Worm (Caenorhabditis elegans): ENCODE results near the gene pyc-1.

Gene pyc-1

ce11 chrV:11819451-11819850 is 2.9 kb downstream of the pyc-1 start:
- no peak for TF ChIP-seq Y116A8C.19 (tag; optimal IDR thresholded peaks at IDR 0.05; ENCODE audit: borderline replicate concordance)
- TF ChIP-seq efl-1 (optimal IDR thresholded peaks at IDR 0.05), result no peak
- peak in 1 of 2 experiments; percentile 65 for TF ChIP-seq efl-1 (GFP tag; optimal IDR thresholded peaks at IDR 0.05 in 1 of 2)

DNA sequence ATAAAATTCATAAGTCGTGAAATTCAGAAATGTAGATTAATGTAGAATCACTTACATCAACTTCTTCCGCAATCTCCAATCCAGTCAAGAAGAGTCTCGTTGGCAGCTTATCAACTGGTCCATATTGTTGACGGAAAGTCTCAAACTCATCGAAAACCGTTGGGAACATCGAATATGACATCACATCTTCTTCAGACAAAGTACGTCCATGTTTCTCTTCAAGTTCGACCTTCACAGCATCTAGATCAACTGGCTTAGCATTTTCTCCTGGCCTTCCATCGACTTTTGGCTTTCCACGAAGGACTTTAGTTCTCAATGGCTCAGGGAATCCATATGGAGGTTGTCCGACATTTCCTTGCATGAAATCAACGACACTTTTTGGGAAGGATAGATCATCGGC is 3.5 kb downstream of the pyc-1 start:
- no peak for TF ChIP-seq skn-1 (tag; optimal IDR thresholded peaks at IDR 0.05)
- TF ChIP-seq blmp-1 (tag; optimal IDR thresholded peaks at IDR 0.05), result no peak
- peak; percentile 76 for TF ChIP-seq ama-1 (optimal IDR thresholded peaks at IDR 0.05)
- TF ChIP-seq efl-1 (optimal IDR thresholded peaks at IDR 0.05), result no peak
- peak in 1 of 2 experiments; percentile 7 for TF ChIP-seq efl-1 (GFP tag; optimal IDR thresholded peaks at IDR 0.05 in 1 of 2)
- no peak for TF ChIP-seq snpc-4 (tag; optimal IDR thresholded peaks at IDR 0.05)
- no peak for TF ChIP-seq mab-9 (GFP tag; IDR thresholded peaks at IDR 0.05)
- TF ChIP-seq xbp-1 (tag; optimal IDR thresholded peaks at IDR 0.05), result no peak
- no peak for TF ChIP-seq vab-15 (tag; optimal IDR thresholded peaks at IDR 0.05)
- TF ChIP-seq nhr-237 (tag; optimal IDR thresholded peaks at IDR 0.05), result no peak

DNA sequence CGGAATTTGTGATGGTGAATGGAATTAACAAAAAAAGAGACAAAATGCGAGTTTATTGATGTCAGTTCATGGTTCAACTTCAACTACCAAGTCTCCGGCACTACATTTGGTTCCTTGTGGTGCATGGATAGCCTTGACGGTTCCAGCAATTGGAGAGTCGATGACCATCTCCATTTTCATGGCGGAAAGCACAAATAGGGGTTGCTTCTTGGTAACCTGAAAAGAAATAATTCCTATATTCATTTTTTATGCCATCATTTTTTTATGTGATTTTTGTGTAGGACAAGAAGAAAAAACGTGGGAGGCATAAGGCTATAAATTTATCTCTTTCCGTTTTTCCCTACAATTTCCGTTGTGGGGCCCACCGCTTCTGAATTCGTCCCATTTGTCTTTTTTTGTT is 4.3 kb downstream of the pyc-1 start:
- TF ChIP-seq nhr-84 (tag; optimal IDR thresholded peaks at IDR 0.05), result no peak
- no peak for TF ChIP-seq ceh-8 (GFP tag; optimal IDR thresholded peaks at IDR 0.05)
- TF ChIP-seq pqm-1 (tag; optimal IDR thresholded peaks at IDR 0.05), result no peak
- TF ChIP-seq efl-1 (optimal IDR thresholded peaks at IDR 0.05), result no peak
- TF ChIP-seq efl-1 (GFP tag; optimal IDR thresholded peaks at IDR 0.05 in 1 of 2), result peak in 1 of 2 experiments; percentile 65
- peak; percentile 70 for TF ChIP-seq nhr-85 (tag)
- TF ChIP-seq unc-86 (tag; optimal IDR thresholded peaks at IDR 0.05), result no peak
- TF ChIP-seq Y116A8C.19 (tag; optimal IDR thresholded peaks at IDR 0.05; ENCODE audit: borderline replicate concordance), result no peak
- TF ChIP-seq lin-14 (GFP tag; optimal IDR thresholded peaks at IDR 0.05), result no peak
- TF ChIP-seq grh-1 (GFP tag; IDR thresholded peaks at IDR 0.05), result no peak
- TF ChIP-seq snu-23 (GFP tag; optimal IDR thresholded peaks at IDR 0.05), result no peak
- no peak for TF ChIP-seq tlp-1 (tag; optimal IDR thresholded peaks at IDR 0.05)
- TF ChIP-seq ztf-11 (tag; optimal IDR thresholded peaks at IDR 0.05), result no peak
- no peak for TF ChIP-seq lin-15B (tag; optimal IDR thresholded peaks at IDR 0.05)

- no peak for TF ChIP-seq efl-1 (optimal IDR thresholded peaks at IDR 0.05)
- TF ChIP-seq efl-1 (GFP tag; optimal IDR thresholded peaks at IDR 0.05 in 1 of 2), result peak in 1 of 2 experiments; percentile 79
- peak in 1 of 2 experiments; percentile 4 for TF ChIP-seq lsy-2 (tag; optimal IDR thresholded peaks at IDR 0.05)
- no peak for TF ChIP-seq hlh-17 (GFP tag; optimal IDR thresholded peaks at IDR 0.05; ENCODE audit: borderline replicate concordance)
- peak; percentile 19 for TF ChIP-seq nhr-71 (tag; optimal IDR thresholded peaks at IDR 0.05)
- TF ChIP-seq lir-3 (tag; optimal IDR thresholded peaks at IDR 0.05; ENCODE audit: poor library complexity), result no peak
- TF ChIP-seq mdl-1 (tag; optimal IDR thresholded peaks at IDR 0.05), result no peak
- TF ChIP-seq aly-2 (tag; optimal IDR thresholded peaks at IDR 0.05), result no peak
- no peak for TF ChIP-seq aha-1 (tag; optimal IDR thresholded peaks at IDR 0.05)
- TF ChIP-seq unc-130 (tag; optimal IDR thresholded peaks at IDR 0.05), result no peak
- peak; percentile 2 for TF ChIP-seq nhr-47 (tag; optimal IDR thresholded peaks at IDR 0.05)
- peak; percentile 46; the same call in 1 of the 2 replicates for TF ChIP-seq ceh-88 (GFP tag; IDR thresholded peaks at IDR 0.05)
- TF ChIP-seq nhr-19 (GFP tag; conservative IDR thresholded peaks at IDR 0.05), result peak; percentile 44
- TF ChIP-seq egl-27 (tag; optimal IDR thresholded peaks at IDR 0.05), result no peak
- TF ChIP-seq blmp-1 (tag; optimal IDR thresholded peaks at IDR 0.05), result no peak
- TF ChIP-seq nhr-11 (tag; optimal IDR thresholded peaks at IDR 0.05), result no peak
These were observed 5.0 kb downstream of the pyc-1 start for ce11 chrV:11817263-11817726.

ce11 chrV:11815566-11815965 is 6.8 kb downstream of the pyc-1 start:
- no peak for TF ChIP-seq dpl-1 (GFP tag; optimal IDR thresholded peaks at IDR 0.05)
- TF ChIP-seq nhr-84 (tag; optimal IDR thresholded peaks at IDR 0.05), result no peak
- TF ChIP-seq lsy-2 (tag; optimal IDR thresholded peaks at IDR 0.05), result no peak
- TF ChIP-seq nhr-237 (tag; optimal IDR thresholded peaks at IDR 0.05), result no peak
- TF ChIP-seq skn-1 (tag; optimal IDR thresholded peaks at IDR 0.05), result no peak
- no peak for TF ChIP-seq hlh-4 (tag; optimal IDR thresholded peaks at IDR 0.05)
- no peak for TF ChIP-seq fkh-8 (tag; optimal IDR thresholded peaks at IDR 0.05)
- no peak for TF ChIP-seq vab-15 (tag; optimal IDR thresholded peaks at IDR 0.05)
- no peak for TF ChIP-seq fkh-4 (tag; optimal IDR thresholded peaks at IDR 0.05; ENCODE audit: borderline replicate concordance)
- no peak for TF ChIP-seq ceh-90 (tag; optimal IDR thresholded peaks at IDR 0.05)
- no peak for TF ChIP-seq unc-62 (GFP tag; optimal IDR thresholded peaks at IDR 0.05)
- no peak for TF ChIP-seq C34B4.2 (tag; optimal IDR thresholded peaks at IDR 0.05)
- TF ChIP-seq nhr-28 (tag; optimal IDR thresholded peaks at IDR 0.05), result no peak
- TF ChIP-seq elt-2 (tag; optimal IDR thresholded peaks at IDR 0.05), result no peak
- no peak for TF ChIP-seq egl-27 (tag; optimal IDR thresholded peaks at IDR 0.05)
- TF ChIP-seq ztf-11 (tag; optimal IDR thresholded peaks at IDR 0.05), result no peak
- no peak for TF ChIP-seq ceh-82 (tag; optimal IDR thresholded peaks at IDR 0.05)
